Fruit fly (Drosophila melanogaster) whole organism, embryonic: ENCODE results near the gene CG43052.

Experiments used
- ATbp ChIP-seq: fragments of 200-800 bp; sonication (Bioruptor generic); optimal IDR thresholded peaks from 2 replicates; lab custom pipeline; 2017; ENCODE audit warnings: missing biosample characterization, mild to moderate bottlenecking, missing genetic modification characterization, missing genetic modification reagents
- Atf3 ChIP-seq: fragments of 200-800 bp; sonication (Bioruptor generic); optimal IDR thresholded peaks from 3 replicates; lab custom pipeline; 2016; ENCODE audit warnings: missing biosample characterization, missing genetic modification characterization
- B-H2 ChIP-seq: fragments of 200-800 bp; sonication (Bioruptor generic); optimal IDR thresholded peaks from 2 replicates; lab custom pipeline; 2018; ENCODE audit warnings: missing biosample characterization, mild to moderate bottlenecking, missing genetic modification characterization
- Bteb2 ChIP-seq: fragments of 200-800 bp; sonication (Bioruptor generic); optimal IDR thresholded peaks from 2 replicates; lab custom pipeline; 2016; ENCODE audit warnings: missing biosample characterization, missing genetic modification characterization
- CG10321 ChIP-seq: fragments of 200-800 bp; sonication (Bioruptor generic); IDR thresholded peaks from 2 replicates; pipeline ENCODE4 v1.3.6; 2022; ENCODE audit warnings: missing biosample characterization, missing genetic modification characterization
- CG10959 ChIP-seq: fragments of 200-800 bp; sonication (Bioruptor generic); IDR thresholded peaks from 2 replicates; pipeline ENCODE4 v1.3.6; 2022; ENCODE audit warnings: missing biosample characterization, missing genetic modification characterization
- CG10979 ChIP-seq: fragments of 200-800 bp; sonication (Bioruptor generic); optimal IDR thresholded peaks from 2 replicates; lab custom pipeline; 2018; ENCODE audit warnings: missing biosample characterization, mild to moderate bottlenecking, missing genetic modification characterization, moderate library complexity
- CG11093 ChIP-seq: fragments of 200-800 bp; sonication (Bioruptor generic); IDR thresholded peaks from 3 replicates; pipeline ENCODE4 v1.3.6; 2022; ENCODE audit warnings: missing biosample characterization, missing genetic modification characterization
- CG12071 ChIP-seq: fragments of 200-800 bp; sonication (Bioruptor generic); optimal IDR thresholded peaks from 3 replicates; lab custom pipeline; 2018; ENCODE audit warnings: missing biosample characterization, mild to moderate bottlenecking, missing genetic modification characterization
- CG12391 ChIP-seq: fragments of 200-800 bp; sonication (Bioruptor generic); optimal IDR thresholded peaks from 3 replicates; lab custom pipeline; 2018; ENCODE audit warnings: missing biosample characterization, mild to moderate bottlenecking, missing genetic modification characterization, moderate library complexity
- CG15479 ChIP-seq: fragments of 200-800 bp; sonication (Bioruptor generic); optimal IDR thresholded peaks from 3 replicates; lab custom pipeline; 2019; ENCODE audit warnings: missing biosample characterization, mild to moderate bottlenecking, missing genetic modification characterization, moderate library complexity
- CG1603 ChIP-seq: fragments of 200-800 bp; sonication (Bioruptor generic); optimal IDR thresholded peaks from 2 replicates; lab custom pipeline; 2019; ENCODE audit warnings: missing biosample characterization, mild to moderate bottlenecking, missing genetic modification characterization, moderate library complexity
- CG1647 ChIP-seq: fragments of 200-800 bp; sonication (Bioruptor generic); optimal IDR thresholded peaks from 3 replicates; lab custom pipeline; 2016; ENCODE audit warnings: missing biosample characterization, missing genetic modification characterization
- CG17186 ChIP-seq: fragments of 200-800 bp; sonication (Bioruptor generic); optimal IDR thresholded peaks from 3 replicates; lab custom pipeline; 2017; ENCODE audit warnings: missing biosample characterization, missing genetic modification reagents, missing genetic modification characterization
- CG17829 ChIP-seq: fragments of 200-800 bp; optimal IDR thresholded peaks from 2 replicates; lab custom pipeline; 2019; ENCODE audit warnings: missing biosample characterization, mild to moderate bottlenecking, missing genetic modification characterization, moderate library complexity
- CG1792 ChIP-seq: fragments of 200-800 bp; sonication (Bioruptor generic); optimal IDR thresholded peaks from 2 replicates; lab custom pipeline; 2016; ENCODE audit warnings: missing biosample characterization, missing genetic modification characterization
- CG2678 ChIP-seq: fragments of 200-800 bp; sonication (Bioruptor generic); optimal IDR thresholded peaks from 3 replicates; lab custom pipeline; 2019; ENCODE audit warnings: missing biosample characterization, mild to moderate bottlenecking, missing genetic modification characterization, moderate library complexity
- CG34224 ChIP-seq: fragments of 200-800 bp; sonication (Bioruptor generic); IDR thresholded peaks from 3 replicates; pipeline ENCODE4 v1.3.6; 2022; ENCODE audit warnings: missing biosample characterization, missing genetic modification characterization; ENCODE audit not compliant: partially characterized antibody
- CG4707 ChIP-seq: fragments of 200-800 bp; sonication (Bioruptor generic); optimal IDR thresholded peaks from 2 replicates; lab custom pipeline; 2018; ENCODE audit warnings: missing biosample characterization, mild to moderate bottlenecking, missing genetic modification characterization, moderate library complexity
- CG7357 ChIP-seq: fragments of 200-800 bp; sonication (Bioruptor generic); IDR thresholded peaks from 3 replicates; pipeline ENCODE4 v1.3.6; 2022; ENCODE audit warnings: missing biosample characterization, missing genetic modification characterization
- CG7786 ChIP-seq: fragments of 200-800 bp; sonication (Bioruptor generic); optimal IDR thresholded peaks from 2 replicates; lab custom pipeline; 2016; ENCODE audit warnings: missing biosample characterization, missing genetic modification characterization
- CG9727 ChIP-seq: fragments of 200-800 bp; sonication (Bioruptor generic); optimal IDR thresholded peaks from 3 replicates; lab custom pipeline; 2017; ENCODE audit warnings: missing biosample characterization, mild to moderate bottlenecking, missing genetic modification characterization
- D19A ChIP-seq: fragments of 200-800 bp; optimal IDR thresholded peaks from 3 replicates; lab custom pipeline; 2019; ENCODE audit warnings: missing biosample characterization, mild to moderate bottlenecking, missing genetic modification characterization, moderate library complexity
- Dbx ChIP-seq: fragments of 200-800 bp; sonication (Bioruptor generic); IDR thresholded peaks from 3 replicates; pipeline ENCODE4 v1.3.6; 2022; ENCODE audit warnings: missing biosample characterization, missing genetic modification characterization
- Dref ChIP-seq: fragments of 200-800 bp; sonication (Bioruptor generic); IDR thresholded peaks from 2 replicates; pipeline ENCODE4 v1.3.6; 2022; ENCODE audit warnings: missing biosample characterization, missing genetic modification characterization
- Fer3 ChIP-seq: fragments of 200-800 bp; sonication (Bioruptor generic); optimal IDR thresholded peaks from 2 replicates; lab custom pipeline; 2018; ENCODE audit warnings: missing biosample characterization, mild to moderate bottlenecking, missing genetic modification characterization, moderate library complexity
- H15 ChIP-seq: fragments of 200-800 bp; sonication (Bioruptor generic); IDR thresholded peaks from 3 replicates; pipeline ENCODE4 v1.3.6; 2022; ENCODE audit warnings: missing biosample characterization, missing genetic modification characterization
- Hmr ChIP-seq: fragments of 200-800 bp; sonication (Bioruptor generic); optimal IDR thresholded peaks from 3 replicates; lab custom pipeline; 2017; ENCODE audit warnings: mild to moderate bottlenecking, missing biosample characterization, missing genetic modification reagents, missing genetic modification characterization
- Med ChIP-seq: fragments of 200-800 bp; sonication (Bioruptor generic); peaks from one replicate; lab custom pipeline; 2016; ENCODE audit warnings: missing biosample characterization, missing genetic modification characterization, mild to moderate bottlenecking, inconsistent platforms, moderate library complexity
- NfI ChIP-seq: fragments of 200-800 bp; sonication (Bioruptor generic); optimal IDR thresholded peaks from 3 replicates; lab custom pipeline; 2018; ENCODE audit warnings: missing biosample characterization, mild to moderate bottlenecking, missing genetic modification characterization, moderate library complexity
- Pdp1 ChIP-seq, 2 experiments: fragments of 200-800 bp; sonication (Bioruptor generic); optimal IDR thresholded peaks; 3 replicates each; lab custom pipeline; 2016; ENCODE audit warnings: missing biosample characterization in 2 of 2, missing genetic modification characterization in 2 of 2, mild to moderate bottlenecking in 1 of 2, moderate library complexity in 1 of 2
- Ravus ChIP-seq: fragments of 200-800 bp; sonication (Bioruptor generic); IDR thresholded peaks from 2 replicates; pipeline ENCODE4 v1.3.6; 2022; ENCODE audit warnings: missing biosample characterization, missing genetic modification characterization
- Rx ChIP-seq: fragments of 200-800 bp; sonication (Bioruptor generic); IDR thresholded peaks from 2 replicates; pipeline ENCODE4 v1.3.6; 2022; ENCODE audit warnings: missing biosample characterization, missing genetic modification characterization
- aop ChIP-seq: fragments of 200-800 bp; sonication (Bioruptor generic); IDR thresholded peaks from 2 replicates; pipeline ENCODE4 v1.3.6; 2022; ENCODE audit warnings: missing biosample characterization, missing genetic modification characterization
- cad ChIP-seq: fragments of >200 bp; optimal IDR thresholded peaks from 2 replicates; lab custom pipeline; 2017; ENCODE audit warnings: missing biosample characterization, missing genetic modification characterization
- cg ChIP-seq: fragments of 200-800 bp; sonication (Bioruptor generic); optimal IDR thresholded peaks from 3 replicates; lab custom pipeline; 2019; ENCODE audit warnings: missing biosample characterization, mild to moderate bottlenecking, missing genetic modification characterization, moderate library complexity
- eyg ChIP-seq: fragments of 200-800 bp; sonication (Bioruptor generic); optimal IDR thresholded peaks from 3 replicates; lab custom pipeline; 2016; ENCODE audit warnings: missing biosample characterization, missing genetic modification characterization
- gce ChIP-seq: fragments of 200-800 bp; sonication (Bioruptor generic); IDR thresholded peaks from 3 replicates; pipeline ENCODE4 v1.3.6; 2022; ENCODE audit warnings: missing biosample characterization, missing genetic modification characterization
- gcm2 ChIP-seq: fragments of 200-800 bp; sonication (Bioruptor generic); optimal IDR thresholded peaks from 2 replicates; lab custom pipeline; 2016; ENCODE audit warnings: missing biosample characterization, missing genetic modification characterization
- gem ChIP-seq: fragments of 200-800 bp; sonication (Bioruptor generic); optimal IDR thresholded peaks from 2 replicates; lab custom pipeline; 2019; ENCODE audit warnings: missing biosample characterization, mild to moderate bottlenecking, missing genetic modification characterization, moderate library complexity
- hth ChIP-seq: fragments of >200 bp; optimal IDR thresholded peaks from 2 replicates; lab custom pipeline; 2017; ENCODE audit warnings: inconsistent platforms
- jigr1 ChIP-seq: fragments of 200-800 bp; sonication (Bioruptor generic); IDR thresholded peaks from 3 replicates; pipeline ENCODE4 v1.3.6; 2022; ENCODE audit warnings: missing biosample characterization, missing genetic modification characterization
- kah ChIP-seq: fragments of 200-800 bp; sonication (Bioruptor generic); optimal IDR thresholded peaks from 2 replicates; lab custom pipeline; 2018; ENCODE audit warnings: missing biosample characterization, mild to moderate bottlenecking, missing genetic modification characterization
- nmo ChIP-seq: fragments of 200-800 bp; sonication (Bioruptor generic); optimal IDR thresholded peaks from 2 replicates; lab custom pipeline; 2018; ENCODE audit warnings: missing biosample characterization, mild to moderate bottlenecking, missing genetic modification characterization, moderate library complexity
- oc ChIP-seq: fragments of 200-800 bp; sonication (Bioruptor generic); optimal IDR thresholded peaks from 2 replicates; lab custom pipeline; 2018; ENCODE audit warnings: missing biosample characterization, mild to moderate bottlenecking, missing genetic modification characterization, moderate library complexity
- prd ChIP-seq, 3 experiments: fragments of >200 bp in 2 of 3; fragments of 200-800 bp in 1 of 3; sonication (Bioruptor generic) in 1 of 3; optimal IDR thresholded peaks in 2 of 3; IDR thresholded peaks in 1 of 3; 2 replicates in 2 of 3; 3 replicates in 1 of 3; pipeline versions ENCODE4 v1.3.6 to Lab custom; 2017 to 2022; ENCODE audit warnings: missing biosample characterization in 1 of 3, missing genetic modification characterization in 1 of 3
- repo ChIP-seq: fragments of 200-800 bp; sonication (Bioruptor generic); optimal IDR thresholded peaks from 2 replicates; lab custom pipeline; 2016; ENCODE audit warnings: missing biosample characterization, missing genetic modification characterization
- sim ChIP-seq: fragments of 200-800 bp; sonication (Bioruptor generic); IDR thresholded peaks from 2 replicates; pipeline ENCODE4 v1.3.6; 2022; ENCODE audit warnings: missing biosample characterization, missing genetic modification characterization
- tx ChIP-seq: fragments of 200-800 bp; sonication (Bioruptor generic); optimal IDR thresholded peaks from 2 replicates; lab custom pipeline; 2016; ENCODE audit warnings: missing biosample characterization, missing genetic modification characterization
- zfh2 ChIP-seq: fragments of 200-800 bp; sonication (Bioruptor generic); optimal IDR thresholded peaks from 2 replicates; lab custom pipeline; 2016; ENCODE audit warnings: missing biosample characterization, missing genetic modification characterization

Gene CG43052

dm6 chr2L:14372254-14372717, 20.4 kb downstream of the CG43052 start (continued):
- TF ChIP-seq CG10321 (GFP tag; lab: Robert Waterston, UW) (0 out of 2 replicates have a peak, but pooled peaks have one; percentile 40), CG12391 (tag; lab: Kevin White, UChicago) (peak; percentile 83), cg (GFP tag; lab: Kevin White, UChicago) (no peak), CG2678 (peak; percentile 78), jigr1 (GFP tag; lab: Robert Waterston, UW) (0 out of 3 replicates have a peak, but pooled peaks have one; percentile 9), Fer3 (tag; lab: Kevin White, UChicago) (peak; percentile 43), CG15479 (GFP tag; lab: Kevin White, UChicago) (no peak), CG10979 (tag; lab: Kevin White, UChicago) (no peak), Med (GFP tag; lab: Kevin White, UChicago) (peak; percentile 84), Dref (no peak), Pdp1 (GFP tag; optimal IDR thresholded peaks at IDR 0.05; lab: Kevin White, UChicago) (peak; percentile 22 to 63), eyg (GFP tag; lab: Kevin White, UChicago) (no peak), aop (GFP tag; lab: Robert Waterston, UW) (no peak), gcm2 (GFP tag; lab: Kevin White, UChicago) (peak; percentile 41), nmo (peak; percentile 20), sim (GFP tag; lab: Robert Waterston, UW) (no peak), Dbx (GFP tag; lab: Robert Waterston, UW) (peak; percentile 79), Atf3 (GFP tag; lab: Kevin White, UChicago) (peak; percentile 49), Rx (GFP tag; lab: Robert Waterston, UW) (peak; percentile 41; the same call in 1 of the 2 replicates), CG11093 (GFP tag; lab: Robert Waterston, UW) (peak; percentile 41; the same call in 1 of the 3 replicates), CG1792 (GFP tag; lab: Kevin White, UChicago) (no peak), CG12071 (GFP tag; lab: Kevin White, UChicago) (peak; percentile 55), oc (tag; lab: Kevin White, UChicago) (peak; percentile 79), CG7357 (no peak), hth (no peak), tx (GFP tag; lab: Kevin White, UChicago) (peak; percentile 73), CG7786 (peak; percentile 64), Bteb2 (GFP tag; lab: Kevin White, UChicago) (peak; percentile 9), kah (no peak), CG17186 (no peak), CG9727 (GFP tag; lab: Kevin White, UChicago) (no peak), H15 (GFP tag; lab: Robert Waterston, UW) (0 out of 3 replicates have a peak, but pooled peaks have one; percentile 41), D19A (tag; lab: Kevin White, UChicago) (peak; percentile 77), CG10959 (GFP tag; lab: Robert Waterston, UW) (no peak), NfI (GFP tag; lab: Kevin White, UChicago) (peak; percentile 41), CG17829 (tag; lab: Kevin White, UChicago) (no peak), Ravus (GFP tag; lab: Robert Waterston, UW) (peak; percentile 46), cad (GFP tag; lab: Kevin White, UChicago) (no peak), ATbp (GFP tag; lab: Kevin White, UChicago) (peak; percentile 66), zfh2 (GFP tag; lab: Kevin White, UChicago) (peak; percentile 56), Hmr (GFP tag; lab: Kevin White, UChicago) (peak; percentile 76), CG34224 (no peak), repo (GFP tag; lab: Kevin White, UChicago) (no peak), CG1647 (GFP tag; lab: Kevin White, UChicago) (no peak), gce (GFP tag; lab: Robert Waterston, UW) (peak; percentile 62; the same call in 1 of the 3 replicates), B-H2 (GFP tag; lab: Kevin White, UChicago) (no peak), gem (peak; percentile 92), prd (optimal IDR thresholded peaks at IDR 0.05; lab: Kevin White, UChicago) (no peak), prd (GFP tag; IDR thresholded peaks at IDR 0.05; lab: Robert Waterston, UW) (peak; percentile 74), CG4707 (GFP tag; lab: Kevin White, UChicago) (peak; percentile 42), CG1603 (peak; percentile 76)
